Worm (Caenorhabditis elegans) whole organism, young adult: ENCODE data around the gene ZK938.3.

Source experiments
- C17E4.6 ChIP-seq: fragments of 200-800 bp; sonication (Bioruptor generic); IDR thresholded peaks from 2 replicates; pipeline ENCODE4 v1.3.6; 2022; ENCODE audit warnings: missing genetic modification reagents, missing genetic modification characterization, missing compliant biosample characterization
- F33H1.4 ChIP-seq: fragments of 200-800 bp; sonication (Bioruptor generic); IDR thresholded peaks from 2 replicates; pipeline ENCODE4 v1.3.6; 2022; ENCODE audit warnings: missing genetic modification reagents, missing genetic modification characterization, missing compliant biosample characterization
- F49E8.2 ChIP-seq: sonication (generic microtip); optimal IDR thresholded peaks from 3 replicates; lab custom pipeline; 2017; ENCODE audit warnings: missing genetic modification characterization, mild to moderate bottlenecking, missing compliant biosample characterization, antibody characterized with exemption, moderate library complexity; ENCODE audit not compliant: insufficient read depth
- K12H6.12 ChIP-seq: fragments of 200-800 bp; sonication (Bioruptor generic); optimal IDR thresholded peaks from 2 replicates; lab custom pipeline; 2018; ENCODE audit warnings: mild to moderate bottlenecking, missing genetic modification characterization, missing compliant biosample characterization
- T07F8.4 ChIP-seq: sonication (generic microtip); optimal IDR thresholded peaks from 2 replicates; lab custom pipeline; 2016; ENCODE audit warnings: mild to moderate bottlenecking, missing genetic modification characterization, moderate library complexity, missing compliant biosample characterization
- Y56A3A.18 ChIP-seq: fragments of 200-800 bp; sonication (Bioruptor generic); IDR thresholded peaks from 2 replicates; pipeline ENCODE4 v1.3.6; 2022; ENCODE audit warnings: missing genetic modification reagents, missing genetic modification characterization, missing compliant biosample characterization
- ZK185.1 ChIP-seq: sonication (generic microtip); optimal IDR thresholded peaks from 2 replicates; lab custom pipeline; 2016; ENCODE audit warnings: mild to moderate bottlenecking, missing genetic modification characterization, missing compliant biosample characterization; ENCODE audit not compliant: poor library complexity, severe bottlenecking
- akir-1 ChIP-seq: fragments of 200-800 bp; sonication (Bioruptor generic); optimal IDR thresholded peaks from 2 replicates; lab custom pipeline; 2018; ENCODE audit warnings: mild to moderate bottlenecking, missing genetic modification characterization, moderate library complexity, missing compliant biosample characterization
- aptf-2 ChIP-seq: fragments of 200-800 bp; sonication (Bioruptor generic); conservative IDR thresholded peaks from 2 replicates; pipeline ENCODE4 v1.3.6; 2022; ENCODE audit warnings: missing genetic modification reagents, missing genetic modification characterization, missing compliant biosample characterization
- attf-5 ChIP-seq: fragments of 200-800 bp; sonication (Bioruptor generic); optimal IDR thresholded peaks from 2 replicates; lab custom pipeline; 2018; ENCODE audit warnings: mild to moderate bottlenecking, missing genetic modification characterization, missing compliant biosample characterization
- bed-1 ChIP-seq: fragments of 200-800 bp; sonication (Bioruptor generic); IDR thresholded peaks from 2 replicates; pipeline ENCODE4 v1.3.6; 2022; ENCODE audit warnings: missing genetic modification reagents, missing genetic modification characterization, missing compliant biosample characterization
- bed-2 ChIP-seq: fragments of 200-800 bp; sonication (Bioruptor generic); IDR thresholded peaks from 2 replicates; pipeline ENCODE4 v1.3.6; 2022; ENCODE audit warnings: missing genetic modification reagents, missing genetic modification characterization, missing compliant biosample characterization
- ceh-58 ChIP-seq: fragments of 200-800 bp; sonication (Bioruptor generic); IDR thresholded peaks from 2 replicates; pipeline ENCODE4 v1.3.6; 2022; ENCODE audit warnings: missing genetic modification characterization, missing compliant biosample characterization
- ceh-91 ChIP-seq: fragments of 200-800 bp; sonication (Bioruptor generic); IDR thresholded peaks from 2 replicates; pipeline ENCODE4 v1.3.6; 2022; ENCODE audit warnings: missing genetic modification reagents, missing genetic modification characterization, missing compliant biosample characterization
- die-1 ChIP-seq: sonication (generic microtip); optimal IDR thresholded peaks from 2 replicates; lab custom pipeline; 2016; ENCODE audit warnings: missing genotype, mild to moderate bottlenecking, missing genetic modification characterization, missing compliant biosample characterization
- efl-1 ChIP-seq: fragments of 150-350 bp; optimal IDR thresholded peaks from 2 replicates; lab custom pipeline; 2014; ENCODE audit warnings: missing biosample characterization, missing genetic modification reagents, missing genetic modification characterization
- egl-18 ChIP-seq: fragments of 200-800 bp; sonication (Bioruptor generic); IDR thresholded peaks from 2 replicates; pipeline ENCODE4 v1.3.6; 2022; ENCODE audit warnings: missing genetic modification reagents, missing genetic modification characterization, missing compliant biosample characterization
- let-607 ChIP-seq, 2 experiments: fragments of 200-800 bp in 1 of 2; sonication (Bioruptor generic) in 1 of 2; sonication (generic microtip) in 1 of 2; optimal IDR thresholded peaks; 2 replicates each; lab custom pipeline; 2016 to 2018; ENCODE audit warnings: mild to moderate bottlenecking in 2 of 2, missing compliant biosample characterization in 2 of 2, missing genetic modification characterization in 2 of 2, moderate library complexity in 2 of 2, missing genotype in 1 of 2
- lin-35 ChIP-seq, 3 experiments: fragments of 150-350 bp in 2 of 3; sonication (generic microtip) in 1 of 3; optimal IDR thresholded peaks; 2 replicates each; lab custom pipeline; 2014 to 2018; ENCODE audit warnings: missing biosample characterization in 3 of 3, missing genetic modification characterization in 3 of 3, missing genetic modification reagents in 3 of 3
- lir-1 ChIP-seq: fragments of 200-800 bp; sonication (Bioruptor generic); conservative IDR thresholded peaks from 2 replicates; pipeline ENCODE4 v1.3.6; 2022; ENCODE audit warnings: missing genetic modification reagents, missing genetic modification characterization, missing compliant biosample characterization
- lsl-1 ChIP-seq: fragments of 200-800 bp; sonication (Bioruptor generic); optimal IDR thresholded peaks from 2 replicates; lab custom pipeline; 2018; ENCODE audit warnings: mild to moderate bottlenecking, missing genetic modification characterization, moderate library complexity, missing compliant biosample characterization
- madf-6 ChIP-seq: fragments of 200-800 bp; sonication (Bioruptor generic); IDR thresholded peaks from 2 replicates; pipeline ENCODE4 v1.3.6; 2022; ENCODE audit warnings: missing genetic modification reagents, missing genetic modification characterization, missing compliant biosample characterization
- madf-8 ChIP-seq: fragments of 200-800 bp; sonication (Bioruptor generic); conservative IDR thresholded peaks from 2 replicates; pipeline ENCODE4 v1.3.6; 2022; ENCODE audit warnings: missing genetic modification reagents, missing genetic modification characterization, missing compliant biosample characterization
- mcd-1 ChIP-seq: fragments of 200-800 bp; sonication (Bioruptor generic); IDR thresholded peaks from 2 replicates; pipeline ENCODE4 v1.3.6; 2022; ENCODE audit warnings: missing genetic modification reagents, missing genetic modification characterization, missing compliant biosample characterization
- nfya-2 ChIP-seq: fragments of 200-800 bp; sonication (Bioruptor generic); IDR thresholded peaks from 2 replicates; pipeline ENCODE4 v1.3.6; 2022; ENCODE audit warnings: missing genetic modification reagents, missing genetic modification characterization, missing compliant biosample characterization
- nfyb-1 ChIP-seq: fragments of 200-800 bp; sonication (Bioruptor generic); IDR thresholded peaks from 2 replicates; pipeline ENCODE4 v1.3.6; 2022; ENCODE audit warnings: missing genetic modification reagents, missing genetic modification characterization, missing compliant biosample characterization
- nhr-120 ChIP-seq: fragments of 200-800 bp; sonication (Bioruptor generic); IDR thresholded peaks from 2 replicates; pipeline ENCODE4 v1.3.6; 2022; ENCODE audit warnings: missing genetic modification characterization, missing compliant biosample characterization
- nhr-27 ChIP-seq: fragments of 200-800 bp; sonication (Bioruptor generic); optimal IDR thresholded peaks from 2 replicates; lab custom pipeline; 2018; ENCODE audit warnings: mild to moderate bottlenecking, missing genetic modification characterization, moderate library complexity, missing compliant biosample characterization
- pbrm-1 ChIP-seq: fragments of 200-800 bp; sonication (Bioruptor generic); IDR thresholded peaks from 2 replicates; pipeline ENCODE4 v1.3.6; 2022; ENCODE audit warnings: missing genetic modification reagents, missing genetic modification characterization, missing compliant biosample characterization
- repo-1 ChIP-seq: sonication (generic microtip); optimal IDR thresholded peaks from 2 replicates; lab custom pipeline; 2017; ENCODE audit warnings: mild to moderate bottlenecking, missing genetic modification characterization, missing compliant biosample characterization
- sea-2 ChIP-seq: fragments of 200-800 bp; sonication (Bioruptor generic); IDR thresholded peaks from 2 replicates; pipeline ENCODE4 v1.3.6; 2022; ENCODE audit warnings: missing genetic modification characterization, missing compliant biosample characterization
- somi-1 ChIP-seq: fragments of 200-800 bp; sonication (Bioruptor generic); optimal IDR thresholded peaks from 2 replicates; lab custom pipeline; 2018; ENCODE audit warnings: mild to moderate bottlenecking, missing genetic modification characterization, missing compliant biosample characterization
- sptf-2 ChIP-seq: fragments of 200-800 bp; sonication (Bioruptor generic); optimal IDR thresholded peaks from 2 replicates; lab custom pipeline; 2018; ENCODE audit warnings: mild to moderate bottlenecking, missing genetic modification characterization, missing compliant biosample characterization
- xnd-1 ChIP-seq: sonication (generic microtip); optimal IDR thresholded peaks from 2 replicates; lab custom pipeline; 2016; ENCODE audit warnings: missing genotype, missing genetic modification reagents, missing genetic modification characterization, missing compliant biosample characterization
- ztf-18 ChIP-seq: sonication (generic microtip); optimal IDR thresholded peaks from 2 replicates; lab custom pipeline; 2016; ENCODE audit warnings: missing genotype, mild to moderate bottlenecking, missing genetic modification characterization, missing compliant biosample characterization

Gene ZK938.3

DNA sequence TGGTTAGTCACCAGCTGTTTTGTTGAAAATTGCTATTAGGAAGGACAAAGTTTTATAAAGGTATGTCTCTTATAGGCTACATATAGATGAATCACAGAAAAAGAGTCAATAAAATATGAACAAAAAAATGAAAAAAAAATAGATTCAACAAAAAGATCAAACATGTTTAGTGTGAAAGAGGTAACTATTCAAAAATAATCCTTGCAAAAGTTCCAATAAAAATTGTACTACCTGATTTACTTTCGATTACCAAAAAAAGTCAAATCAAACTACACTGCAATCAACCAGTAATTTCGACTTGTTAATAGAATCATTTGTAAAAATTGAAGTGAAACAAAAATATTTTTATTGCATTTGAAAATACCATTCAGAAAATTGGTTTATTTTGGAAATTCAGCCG is 17.2 kb upstream of the ZK938.3 start, which contains the start of gene ZK938.10:
Gene ZK938.10 (minus strand): TSS at position 101 of the 400 bp plus-strand sequence.
- TF ChIP-seq nfya-2 (GFP tag; lab: Robert Waterston, UW), result no peak
- no peak for TF ChIP-seq efl-1
- no peak for TF ChIP-seq ceh-58
- TF ChIP-seq ceh-91 (GFP tag; lab: Robert Waterston, UW), result no peak
- no peak for TF ChIP-seq akir-1 (GFP tag; lab: Kevin White, UChicago)
- TF ChIP-seq sptf-2 (GFP tag; lab: Kevin White, UChicago), result no peak
- no peak for TF ChIP-seq lir-1
- no peak for TF ChIP-seq pbrm-1 (GFP tag; lab: Robert Waterston, UW)
- TF ChIP-seq bed-1 (GFP tag; lab: Robert Waterston, UW), result no peak

DNA sequence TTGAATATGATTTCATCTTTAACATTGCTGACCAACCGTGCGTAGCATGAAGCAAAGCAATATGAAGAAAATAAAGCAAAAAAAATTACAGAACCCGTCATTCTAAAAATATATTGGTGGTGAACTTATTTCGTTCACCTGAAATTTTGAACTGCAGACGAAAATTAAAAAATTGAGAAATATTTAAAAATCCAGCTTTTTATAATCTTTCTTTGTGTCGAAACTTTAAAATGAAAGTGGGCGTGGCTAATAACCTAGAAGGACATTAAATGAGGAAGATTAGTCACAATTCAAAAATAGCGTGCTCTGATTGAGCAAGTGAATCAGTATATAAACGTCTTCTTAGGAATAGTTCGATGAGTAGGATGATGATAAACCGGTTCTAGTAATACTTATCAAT is 15.7 kb upstream of the ZK938.3 start, which contains the start of gene old-2:
Gene old-2 (minus strand): TSS at position 101 of the 400 bp plus-strand sequence.
- no peak for TF ChIP-seq somi-1
- TF ChIP-seq nhr-27, result no peak

DNA sequence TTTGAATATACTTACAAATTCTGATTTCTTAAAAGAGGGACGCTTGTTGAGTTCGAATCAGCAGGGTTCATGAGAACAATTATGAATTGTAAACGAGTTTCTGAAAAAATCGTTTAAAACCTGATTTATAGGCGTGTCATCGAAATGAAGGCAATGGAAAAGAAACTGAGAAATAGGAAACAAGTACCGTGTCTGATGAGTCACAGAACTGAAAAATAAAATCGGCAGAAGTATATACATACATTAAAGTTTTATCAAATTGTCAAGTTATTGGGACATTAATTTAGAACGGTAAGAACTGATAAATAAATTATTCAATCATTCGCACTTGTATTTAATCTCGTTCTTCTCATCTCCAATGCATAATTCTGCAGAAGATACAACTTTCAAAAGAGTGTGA is 11.5 kb upstream of the ZK938.3 start, which contains the start of gene chil-9:
Gene chil-9 (minus strand): TSS at position 101 of the 400 bp plus-strand sequence.
- no peak for TF ChIP-seq lin-35 (GFP tag; optimal IDR thresholded peaks at IDR 0.05; lab: Kevin White, UChicago)
- TF ChIP-seq F49E8.2 (tag; lab: Kevin White, UChicago), result no peak
- TF ChIP-seq bed-2 (GFP tag; lab: Robert Waterston, UW), result no peak
- no peak for TF ChIP-seq ZK185.1 (tag; lab: Kevin White, UChicago)
- no peak for TF ChIP-seq sptf-2 (GFP tag; lab: Kevin White, UChicago)
- no peak for TF ChIP-seq nfya-2 (GFP tag; lab: Robert Waterston, UW)
- TF ChIP-seq ztf-18 (tag; lab: Kevin White, UChicago), result no peak
- no peak for TF ChIP-seq let-607 (tag; optimal IDR thresholded peaks at IDR 0.05; lab: Kevin White, UChicago)
- TF ChIP-seq nhr-120 (GFP tag; lab: Robert Waterston, UW), result no peak
- no peak for TF ChIP-seq nhr-27
- no peak for TF ChIP-seq attf-5
- TF ChIP-seq mcd-1, result no peak
- no peak for TF ChIP-seq T07F8.4 (tag; lab: Kevin White, UChicago)
- no peak for TF ChIP-seq sea-2 (GFP tag; lab: Robert Waterston, UW)
- TF ChIP-seq Y56A3A.18 (GFP tag; lab: Robert Waterston, UW), result no peak
- no peak for TF ChIP-seq aptf-2 (GFP tag; lab: Robert Waterston, UW)
- no peak for TF ChIP-seq nfyb-1 (GFP tag; lab: Robert Waterston, UW)
- no peak for TF ChIP-seq C17E4.6
- TF ChIP-seq egl-18, result no peak

DNA sequence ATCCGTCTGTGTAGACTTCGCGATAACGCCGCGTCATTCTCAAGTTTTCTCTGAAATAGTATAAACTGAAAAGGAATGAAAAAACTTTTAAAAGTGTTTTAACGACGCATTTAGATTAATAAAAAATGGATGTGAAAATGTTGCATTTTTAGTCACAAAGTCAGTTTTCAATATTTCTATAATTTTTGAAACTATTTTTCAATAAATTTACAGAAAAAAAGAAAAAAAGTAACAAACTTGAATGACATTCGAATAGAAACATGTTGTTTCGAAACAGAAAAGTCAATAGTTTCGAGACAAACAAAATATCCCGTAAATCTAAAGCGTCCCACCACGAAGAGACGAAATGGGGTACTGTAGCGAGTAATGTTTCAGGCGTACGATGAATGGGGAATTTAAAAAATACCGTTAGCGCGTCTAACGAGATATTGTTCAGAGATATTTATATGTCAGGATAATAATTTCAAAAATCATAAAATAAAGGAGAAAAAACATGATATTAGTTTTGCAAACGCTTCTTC is 8.3 kb upstream of the ZK938.3 start, which contains the start of gene rnh-1.2:
Gene rnh-1.2 (minus strand): TSS at position 51 of the 521 bp plus-strand sequence.
- TF ChIP-seq lsl-1 (GFP tag; lab: Kevin White, UChicago) (peak; percentile 87), somi-1 (no peak), madf-8 (GFP tag; lab: Robert Waterston, UW) (peak; percentile 88), repo-1 (tag; lab: Kevin White, UChicago) (no peak), xnd-1 (tag; lab: Kevin White, UChicago) (peak; percentile 79), F33H1.4 (GFP tag; lab: Robert Waterston, UW) (peak; percentile 81), K12H6.12 (tag; lab: Kevin White, UChicago) (no peak), die-1 (tag; lab: Kevin White, UChicago) (no peak), madf-6 (GFP tag; lab: Robert Waterston, UW) (peak; percentile 96)
- TF ChIP-seq, all 124 proteins: peak for 5
